Fruit fly (Drosophila melanogaster): ENCODE results near the gene CG31097.
A peak's percentile ranks its signal among the peaks of the same experiment; 100 is the strongest.

Gene CG31097

DNA sequence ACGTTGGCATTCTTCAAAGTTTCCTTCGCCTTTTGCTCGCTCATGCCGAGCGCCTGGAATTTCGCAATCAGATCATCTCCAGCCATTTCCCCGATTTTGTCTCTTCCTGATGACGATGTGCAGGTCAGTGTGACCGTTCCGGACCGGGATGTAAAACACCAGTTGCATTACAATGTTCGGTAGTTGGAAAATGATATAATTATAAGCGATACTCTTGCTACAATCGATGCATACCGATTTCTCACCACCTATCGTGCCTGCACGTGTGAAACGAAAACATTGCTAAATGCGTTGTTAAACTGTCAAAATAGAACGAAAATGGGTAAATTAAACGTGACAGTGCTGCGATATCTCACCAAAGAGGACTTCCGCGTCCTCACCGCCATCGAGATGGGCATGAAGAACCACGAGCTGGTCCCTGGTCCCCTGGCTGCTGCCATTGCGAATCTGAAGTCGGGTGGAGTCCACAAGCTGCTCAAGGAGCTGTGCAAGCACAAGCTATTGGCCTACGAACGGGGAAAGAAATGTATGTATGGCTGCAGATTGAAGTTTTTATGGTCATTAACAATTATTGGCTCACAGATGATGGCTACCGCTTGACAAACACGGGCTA lies 31.9 kb downstream of the CG31097 start, which contains the start of the genes GlnRS and RIOK2 (continued):
- TF ChIP-seq CG33557 (GFP tag; optimal IDR thresholded peaks at IDR 0.05): no peak
- TF ChIP-seq NK7.1 (GFP tag; optimal IDR thresholded peaks at IDR 0.05): no peak
- no peak for TF ChIP-seq shn (GFP tag; optimal IDR thresholded peaks at IDR 0.05)
- TF ChIP-seq toy (GFP tag; IDR thresholded peaks at IDR 0.05): no peak
- no peak for TF ChIP-seq CG3726 (GFP tag; IDR thresholded peaks at IDR 0.05)
- TF ChIP-seq B-H1 (GFP tag; IDR thresholded peaks at IDR 0.05): no peak
- no peak for TF ChIP-seq bowl (GFP tag; IDR thresholded peaks at IDR 0.05)
- TF ChIP-seq ci (GFP tag; IDR thresholded peaks at IDR 0.05): no peak; the same call in 2 of the 3 replicates
- no peak for TF ChIP-seq Blimp-1 (GFP tag; optimal IDR thresholded peaks at IDR 0.05)
- no peak for TF ChIP-seq PHDP (tag; optimal IDR thresholded peaks at IDR 0.05)
- TF ChIP-seq Scr (GFP tag; IDR thresholded peaks at IDR 0.05; ENCODE audit: partially characterized antibody): peak; percentile 94
- TF ChIP-seq MESR4 (GFP tag; optimal IDR thresholded peaks at IDR 0.05): peak; percentile 95
- TF ChIP-seq CG43689 (GFP tag; IDR thresholded peaks at IDR 0.05): no peak
- no peak for TF ChIP-seq oc (tag; optimal IDR thresholded peaks at IDR 0.05)
- peak; percentile 48 for TF ChIP-seq CG2712 (tag; optimal IDR thresholded peaks at IDR 0.05)
- TF ChIP-seq jing (GFP tag; optimal IDR thresholded peaks at IDR 0.05): no peak
- TF ChIP-seq CG15514 (GFP tag; optimal IDR thresholded peaks at IDR 0.05): peak; percentile 83
- TF ChIP-seq maf-S (GFP tag; optimal IDR thresholded peaks at IDR 0.05): no peak
- TF ChIP-seq disco-r (GFP tag; optimal IDR thresholded peaks at IDR 0.05): no peak
- no peak for TF ChIP-seq Six4 (GFP tag; optimal IDR thresholded peaks at IDR 0.05)
- TF ChIP-seq bsh (GFP tag; optimal IDR thresholded peaks at IDR 0.05): no peak
- TF ChIP-seq CG18476 (GFP tag; optimal IDR thresholded peaks at IDR 0.05): no peak
- TF ChIP-seq Adf1 (GFP tag; IDR thresholded peaks at IDR 0.05): no peak
- peak in 1 of 2 experiments; percentile 79 for TF ChIP-seq Dfd (GFP tag; optimal IDR thresholded peaks at IDR 0.05)
- no peak for TF ChIP-seq pnt (GFP tag; optimal IDR thresholded peaks at IDR 0.05)
- no peak for TF ChIP-seq CG4820 (GFP tag; optimal IDR thresholded peaks at IDR 0.05)
- peak; percentile 94 for TF ChIP-seq CG9797 (GFP tag; optimal IDR thresholded peaks at IDR 0.05)
- TF ChIP-seq CG15011 (GFP tag; optimal IDR thresholded peaks at IDR 0.05): no peak
- TF ChIP-seq peb (GFP tag; IDR thresholded peaks at IDR 0.05): no peak
- no peak for TF ChIP-seq wor (GFP tag; IDR thresholded peaks at IDR 0.05)
- no peak for TF ChIP-seq CG10274 (GFP tag; optimal IDR thresholded peaks at IDR 0.05)
- TF ChIP-seq CG9215 (GFP tag; IDR thresholded peaks at IDR 0.05): no peak
- TF ChIP-seq CG31365 (tag; optimal IDR thresholded peaks at IDR 0.05): no peak
- no peak for TF ChIP-seq D19A (tag; optimal IDR thresholded peaks at IDR 0.05)
- TF ChIP-seq Ets65A (GFP tag): no peak
- peak; percentile 27 for TF ChIP-seq zfh2 (GFP tag; optimal IDR thresholded peaks at IDR 0.05)
- no peak for TF ChIP-seq Hr39 (optimal IDR thresholded peaks at IDR 0.05)
- TF ChIP-seq sr (GFP tag; IDR thresholded peaks at IDR 0.05): no peak
- TF ChIP-seq Rfx (GFP tag; IDR thresholded peaks at IDR 0.05): peak; percentile 52
- no peak for TF ChIP-seq CG14050 (GFP tag; IDR thresholded peaks at IDR 0.05)
- TF ChIP-seq Atf-2 (GFP tag; optimal IDR thresholded peaks at IDR 0.05): no peak
- TF ChIP-seq lola (GFP tag; optimal IDR thresholded peaks at IDR 0.05): peak in 1 of 3 experiments; percentile 100
- peak; percentile 71 for TF ChIP-seq nmo (GFP tag; optimal IDR thresholded peaks at IDR 0.05)
- TF ChIP-seq CG2120 (GFP tag; optimal IDR thresholded peaks at IDR 0.05): peak; percentile 2
- TF ChIP-seq vvl (GFP tag; IDR thresholded peaks at IDR 0.05): peak; percentile 8; the same call in 1 of the 2 replicates
- TF ChIP-seq Hr78 (GFP tag; optimal IDR thresholded peaks at IDR 0.05): peak in 1 of 2 experiments; percentile 41
- no peak for TF ChIP-seq CG13123 (GFP tag; optimal IDR thresholded peaks at IDR 0.05)
- peak in 1 of 3 experiments; percentile 12 for TF ChIP-seq Stat92E (GFP tag; optimal IDR thresholded peaks at IDR 0.05)
- TF ChIP-seq Poxn (GFP tag; IDR thresholded peaks at IDR 0.05): no peak
- TF ChIP-seq CG9727 (GFP tag; optimal IDR thresholded peaks at IDR 0.05): peak; percentile 0
- TF ChIP-seq CG12769 (tag; optimal IDR thresholded peaks at IDR 0.05): no peak
